Fruit fly (Drosophila melanogaster): ENCODE data around the gene Gapvd1.
A peak's percentile ranks its signal among the peaks of the same experiment; 100 is the strongest.

The Gapvd1 gene

dm6 chrX:11371613-11372012 lies 46.4 kb downstream of the Gapvd1 start:
- TF ChIP-seq Hr96 (GFP tag; optimal IDR thresholded peaks at IDR 0.05) (no peak), CG33017 (tag; optimal IDR thresholded peaks at IDR 0.05) (no peak), CG1620 (GFP tag; optimal IDR thresholded peaks at IDR 0.05) (no peak), bab1 (GFP tag; optimal IDR thresholded peaks at IDR 0.05) (no peak), Mnt (GFP tag; optimal IDR thresholded peaks at IDR 0.05) (no peak), CG5204 (GFP tag; optimal IDR thresholded peaks at IDR 0.05) (no peak), cnc (optimal IDR thresholded peaks at IDR 0.05) (no peak)

DNA sequence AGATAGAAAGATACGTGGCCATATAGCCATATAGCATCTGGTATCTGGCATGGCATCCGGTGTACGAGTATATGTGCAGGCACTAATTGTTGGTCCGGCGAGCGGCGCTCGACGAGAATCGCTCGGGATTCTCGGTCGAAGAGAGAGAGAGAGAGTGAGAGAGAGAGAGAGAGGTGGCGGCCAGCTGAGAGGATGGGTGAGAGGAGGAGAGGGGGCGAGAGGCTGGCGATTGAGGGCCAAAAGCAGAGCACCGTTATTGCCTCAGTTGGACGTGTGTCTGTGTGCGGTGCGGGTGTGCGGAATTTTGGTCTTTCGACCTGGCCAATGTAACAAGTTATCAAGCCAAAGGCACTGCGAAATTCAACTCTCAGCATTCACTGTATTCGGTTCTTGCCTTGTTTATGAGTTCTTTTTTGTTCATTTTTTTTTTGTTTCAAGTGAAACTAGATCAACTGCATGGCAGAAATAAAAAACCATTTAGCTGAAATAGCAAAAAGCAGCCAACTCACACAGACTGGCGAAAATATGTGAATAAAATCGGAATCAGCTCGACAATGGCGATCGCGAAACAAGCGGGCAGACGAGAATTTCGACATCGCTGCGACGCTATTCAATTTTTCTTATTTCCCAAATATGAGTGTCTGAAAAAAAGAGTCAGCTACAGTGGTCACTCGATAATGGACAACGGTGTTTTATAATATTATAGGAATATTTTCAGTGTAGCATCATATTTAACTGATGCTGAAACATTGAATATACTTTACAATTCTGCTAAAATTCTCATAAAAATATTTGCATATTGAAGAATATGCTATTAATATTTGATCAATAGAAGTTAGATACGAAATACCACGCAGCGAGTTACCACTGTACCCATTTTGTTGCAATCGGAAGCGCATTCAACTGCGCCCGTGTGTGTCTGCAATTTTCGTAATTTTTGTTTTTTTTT lies 47.9 kb downstream of the Gapvd1 start:
- TF ChIP-seq pad (GFP tag; optimal IDR thresholded peaks at IDR 0.05): peak; percentile 53
- TF ChIP-seq CG12768 (GFP tag; optimal IDR thresholded peaks at IDR 0.05): no peak
- TF ChIP-seq Mnt (GFP tag; optimal IDR thresholded peaks at IDR 0.05): peak; percentile 29
- TF ChIP-seq ovo (GFP tag; optimal IDR thresholded peaks at IDR 0.05): no peak
- peak; percentile 95 for TF ChIP-seq bab1 (GFP tag; optimal IDR thresholded peaks at IDR 0.05)
- no peak for TF ChIP-seq CG7045 (GFP tag; optimal IDR thresholded peaks at IDR 0.05)
- no peak for TF ChIP-seq kay (GFP tag; ENCODE audit: borderline replicate concordance)
- TF ChIP-seq CG11617 (GFP tag; optimal IDR thresholded peaks at IDR 0.05): peak; percentile 55
- TF ChIP-seq CG1620 (GFP tag; optimal IDR thresholded peaks at IDR 0.05): peak; percentile 68
- TF ChIP-seq tj (GFP tag; optimal IDR thresholded peaks at IDR 0.05): peak; percentile 98
- peak; percentile 52 for TF ChIP-seq Crg-1 (GFP tag; optimal IDR thresholded peaks at IDR 0.05)
- peak; percentile 58 for TF ChIP-seq CG14711 (tag; optimal IDR thresholded peaks at IDR 0.05)
- TF ChIP-seq Clk (GFP tag; optimal IDR thresholded peaks at IDR 0.05): no peak
- no peak for TF ChIP-seq CG33017 (tag; optimal IDR thresholded peaks at IDR 0.05)
- TF ChIP-seq toe (GFP tag; optimal IDR thresholded peaks at IDR 0.05): no peak
- no peak for TF ChIP-seq CG5204 (GFP tag; optimal IDR thresholded peaks at IDR 0.05)
- no peak for TF ChIP-seq Hr96 (GFP tag; optimal IDR thresholded peaks at IDR 0.05)
- TF ChIP-seq cnc (optimal IDR thresholded peaks at IDR 0.05): no peak
- TF ChIP-seq CG7101 (tag; optimal IDR thresholded peaks at IDR 0.05): peak; percentile 68
- TF ChIP-seq cic (GFP tag; optimal IDR thresholded peaks at IDR 0.05): no peak

DNA sequence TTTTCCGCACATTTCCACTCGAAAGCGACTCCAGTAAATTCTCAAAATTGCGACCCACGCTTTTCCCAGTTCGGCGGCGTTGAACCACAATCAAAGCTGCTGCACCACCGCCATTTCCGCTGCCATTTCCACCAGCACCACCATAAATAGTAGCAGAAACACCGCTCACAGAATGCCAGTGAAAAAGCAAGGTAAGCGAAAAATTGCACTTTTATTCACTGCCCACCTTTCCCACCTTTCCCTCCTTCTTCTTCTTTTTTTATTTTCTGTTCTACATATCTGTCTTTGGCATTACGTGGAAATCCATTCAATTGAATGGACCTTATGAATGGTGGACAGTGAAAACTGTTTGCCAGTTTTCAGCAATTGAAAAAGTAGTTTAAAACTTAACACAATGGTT lies 49.1 kb downstream of the Gapvd1 start:
- peak; percentile 95 for TF ChIP-seq tj (GFP tag; optimal IDR thresholded peaks at IDR 0.05)
- TF ChIP-seq bab1 (GFP tag; optimal IDR thresholded peaks at IDR 0.05): no peak

dm6 chrX:11378388-11378787 lies 53.2 kb downstream of the Gapvd1 start:
- TF ChIP-seq Mnt (GFP tag; optimal IDR thresholded peaks at IDR 0.05): no peak
- no peak for TF ChIP-seq cic (GFP tag; optimal IDR thresholded peaks at IDR 0.05)
- TF ChIP-seq CG11617 (GFP tag; optimal IDR thresholded peaks at IDR 0.05): no peak
- peak; percentile 9 for TF ChIP-seq Hr96 (GFP tag; optimal IDR thresholded peaks at IDR 0.05)
- TF ChIP-seq CG7045 (GFP tag; optimal IDR thresholded peaks at IDR 0.05): peak; percentile 11
- peak; percentile 41 for TF ChIP-seq CG33017 (tag; optimal IDR thresholded peaks at IDR 0.05)
- TF ChIP-seq CG14711 (tag; optimal IDR thresholded peaks at IDR 0.05): no peak
- TF ChIP-seq bab1 (GFP tag; optimal IDR thresholded peaks at IDR 0.05): no peak
- TF ChIP-seq CG5204 (GFP tag; optimal IDR thresholded peaks at IDR 0.05): peak; percentile 15
- TF ChIP-seq CG7101 (tag; optimal IDR thresholded peaks at IDR 0.05): peak; percentile 72
- TF ChIP-seq Crg-1 (GFP tag; optimal IDR thresholded peaks at IDR 0.05): no peak
- TF ChIP-seq toe (GFP tag; optimal IDR thresholded peaks at IDR 0.05): no peak
- TF ChIP-seq ovo (GFP tag; optimal IDR thresholded peaks at IDR 0.05): no peak
- TF ChIP-seq kay (GFP tag; ENCODE audit: borderline replicate concordance): no peak
- no peak for TF ChIP-seq pad (GFP tag; optimal IDR thresholded peaks at IDR 0.05)
- TF ChIP-seq cnc (optimal IDR thresholded peaks at IDR 0.05): no peak
- TF ChIP-seq tj (GFP tag; optimal IDR thresholded peaks at IDR 0.05): no peak
- no peak for TF ChIP-seq CG1620 (GFP tag; optimal IDR thresholded peaks at IDR 0.05)
- no peak for TF ChIP-seq CG12768 (GFP tag; optimal IDR thresholded peaks at IDR 0.05)
- TF ChIP-seq Clk (GFP tag; optimal IDR thresholded peaks at IDR 0.05): no peak

DNA sequence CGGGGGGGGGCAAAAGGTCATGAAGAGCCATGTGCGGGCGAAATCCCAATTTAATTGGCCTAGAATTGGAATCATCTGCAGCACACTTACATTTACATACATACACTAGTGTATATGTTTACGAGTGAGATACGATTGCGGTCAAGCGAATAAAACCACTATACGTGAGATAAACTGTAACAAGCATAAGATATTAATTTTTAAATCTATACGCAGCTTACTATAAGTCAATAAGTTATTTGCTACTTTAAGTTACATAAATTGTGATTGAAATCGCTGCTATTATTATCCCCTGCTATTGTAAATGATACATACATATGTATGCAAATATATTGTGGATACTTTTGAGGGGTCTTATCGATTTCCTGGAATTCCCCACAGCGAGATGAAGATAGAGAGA lies 54.0 kb downstream of the Gapvd1 start:
- peak; percentile 28 for TF ChIP-seq pad (GFP tag; optimal IDR thresholded peaks at IDR 0.05)
- peak; percentile 72 for TF ChIP-seq CG7101 (tag; optimal IDR thresholded peaks at IDR 0.05)
- no peak for TF ChIP-seq cnc (optimal IDR thresholded peaks at IDR 0.05)
- TF ChIP-seq CG33017 (tag; optimal IDR thresholded peaks at IDR 0.05): peak; percentile 28
- no peak for TF ChIP-seq tj (GFP tag; optimal IDR thresholded peaks at IDR 0.05)
- TF ChIP-seq Crg-1 (GFP tag; optimal IDR thresholded peaks at IDR 0.05): no peak
- no peak for TF ChIP-seq CG12768 (GFP tag; optimal IDR thresholded peaks at IDR 0.05)
- no peak for TF ChIP-seq CG11617 (GFP tag; optimal IDR thresholded peaks at IDR 0.05)
- TF ChIP-seq CG14711 (tag; optimal IDR thresholded peaks at IDR 0.05): peak; percentile 60
- TF ChIP-seq cic (GFP tag; optimal IDR thresholded peaks at IDR 0.05): no peak
- no peak for TF ChIP-seq kay (GFP tag; ENCODE audit: borderline replicate concordance)
- TF ChIP-seq CG7045 (GFP tag; optimal IDR thresholded peaks at IDR 0.05): no peak
- TF ChIP-seq Hr96 (GFP tag; optimal IDR thresholded peaks at IDR 0.05): no peak
- peak; percentile 39 for TF ChIP-seq CG1620 (GFP tag; optimal IDR thresholded peaks at IDR 0.05)
- no peak for TF ChIP-seq Mnt (GFP tag; optimal IDR thresholded peaks at IDR 0.05)
- no peak for TF ChIP-seq ovo (GFP tag; optimal IDR thresholded peaks at IDR 0.05)
- peak; percentile 12 for TF ChIP-seq bab1 (GFP tag; optimal IDR thresholded peaks at IDR 0.05)

DNA sequence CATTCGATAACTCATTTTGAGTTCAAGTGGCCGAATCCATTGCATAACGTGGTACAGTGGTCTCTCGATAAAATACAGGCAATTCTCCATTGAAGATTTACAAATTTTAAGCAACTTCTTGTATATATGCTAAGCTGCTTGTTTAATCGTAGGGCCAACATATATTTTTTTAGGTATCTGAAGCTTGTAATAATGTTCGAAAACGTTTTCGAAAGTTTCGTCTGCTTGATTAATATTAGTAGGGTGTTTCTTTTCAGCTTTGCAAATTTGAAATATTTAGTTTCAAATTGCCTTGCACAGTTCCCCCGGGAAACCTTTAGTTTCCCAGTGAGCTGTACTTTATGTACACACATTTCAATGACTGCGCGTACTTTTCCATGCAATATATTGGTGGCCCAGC lies 54.6 kb downstream of the Gapvd1 start:
- TF ChIP-seq CG11617 (GFP tag; optimal IDR thresholded peaks at IDR 0.05): no peak
- peak; percentile 10 for TF ChIP-seq CG7101 (tag; optimal IDR thresholded peaks at IDR 0.05)
- TF ChIP-seq CG33017 (tag; optimal IDR thresholded peaks at IDR 0.05): no peak

Measured in whole organism, adult.